Fruit fly (Drosophila melanogaster): ENCODE results near the gene Rtel1.

Gene Rtel1

DNA sequence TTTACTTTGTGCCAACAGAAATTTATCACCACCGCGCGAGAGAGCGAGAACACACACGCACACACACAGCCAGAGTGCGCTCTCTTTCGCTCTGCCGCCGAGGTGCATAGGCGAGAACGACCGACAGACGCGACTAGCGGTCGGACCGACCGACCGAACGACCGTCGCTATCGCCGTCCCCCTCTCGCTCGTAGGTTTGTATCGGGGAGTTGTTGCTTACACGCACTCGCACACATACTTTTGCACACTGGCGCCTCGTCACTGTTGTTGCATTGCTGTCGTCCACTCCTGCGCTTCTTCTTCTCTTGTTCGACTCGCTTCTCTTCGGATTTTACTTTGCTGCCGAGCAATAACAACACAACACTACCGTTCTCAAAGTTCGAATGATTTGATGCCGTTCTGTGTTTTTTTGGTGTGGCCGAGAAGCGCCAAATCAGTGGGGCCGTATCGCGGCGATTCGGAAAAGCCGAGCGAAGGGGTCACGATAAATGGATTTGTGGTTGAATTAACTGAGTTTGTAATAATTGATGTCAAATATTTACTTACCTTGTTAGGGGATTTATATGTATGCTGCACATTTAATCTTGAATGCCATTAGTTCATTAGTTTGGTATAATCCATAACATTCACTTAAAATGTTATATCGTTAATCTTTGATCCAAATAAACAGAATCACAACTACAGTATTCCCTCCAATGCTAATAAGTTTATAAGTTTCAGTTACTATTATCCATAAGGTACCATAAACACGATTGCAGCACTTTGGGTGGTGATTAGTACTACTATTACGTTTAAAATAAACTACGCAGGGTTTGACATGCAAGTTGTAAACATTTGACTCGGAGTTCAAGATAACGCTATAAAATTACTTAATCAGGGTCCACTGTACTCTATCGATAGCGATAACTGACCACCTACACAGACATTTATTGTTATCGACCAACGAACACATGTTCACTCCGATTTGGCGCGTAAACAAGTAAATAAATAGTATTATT lies at the start of gene Rtel1, which contains the start of gene IntS6:
Rtel1 (plus strand) TSS at position 884 of the 998 bp plus-strand sequence.
IntS6 (minus strand) TSS at position 391 of the 998 bp plus-strand sequence.
- TF ChIP-seq CG8478 (optimal IDR thresholded peaks at IDR 0.05) (peak; percentile 13), CTCF (optimal IDR thresholded peaks at IDR 0.05) (peak; percentile 28 to 57)

DNA sequence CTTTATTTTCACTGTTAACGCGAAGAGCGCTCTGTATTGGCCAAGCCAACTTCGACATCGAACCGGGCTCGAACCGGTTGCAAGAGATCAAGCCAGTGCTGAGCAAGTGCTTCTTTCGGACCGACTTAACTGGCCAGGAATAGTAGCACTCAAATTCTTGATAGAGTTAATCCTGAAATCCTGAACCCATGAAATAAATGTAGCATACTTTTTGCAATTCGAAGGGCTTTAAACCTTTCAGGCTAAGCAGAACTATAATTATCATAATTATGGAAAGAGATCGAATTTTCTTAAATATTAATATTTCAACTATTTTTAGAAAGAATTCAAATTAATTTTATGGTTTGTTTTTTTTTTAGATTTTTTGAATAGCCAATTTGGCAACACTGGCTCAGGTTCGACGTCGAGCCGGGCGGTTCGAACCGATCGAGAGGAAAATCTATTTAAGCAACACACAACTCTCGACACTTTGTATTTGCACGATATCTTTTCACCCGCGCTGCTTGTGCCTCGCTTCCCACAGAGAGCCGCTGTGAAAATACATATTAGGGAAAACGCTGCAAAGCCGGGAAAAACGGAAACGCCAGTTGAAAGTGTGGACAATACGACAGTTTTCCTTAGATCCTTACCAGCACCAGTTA lies 49.3 kb upstream of the Rtel1 start, which contains the start of gene AdamTS-B:
AdamTS-B (plus strand) TSS at position 471 of the 641 bp plus-strand sequence.
- TF ChIP-seq CTCF (optimal IDR thresholded peaks at IDR 0.05) (no peak), CG8478 (optimal IDR thresholded peaks at IDR 0.05) (no peak)

DNA sequence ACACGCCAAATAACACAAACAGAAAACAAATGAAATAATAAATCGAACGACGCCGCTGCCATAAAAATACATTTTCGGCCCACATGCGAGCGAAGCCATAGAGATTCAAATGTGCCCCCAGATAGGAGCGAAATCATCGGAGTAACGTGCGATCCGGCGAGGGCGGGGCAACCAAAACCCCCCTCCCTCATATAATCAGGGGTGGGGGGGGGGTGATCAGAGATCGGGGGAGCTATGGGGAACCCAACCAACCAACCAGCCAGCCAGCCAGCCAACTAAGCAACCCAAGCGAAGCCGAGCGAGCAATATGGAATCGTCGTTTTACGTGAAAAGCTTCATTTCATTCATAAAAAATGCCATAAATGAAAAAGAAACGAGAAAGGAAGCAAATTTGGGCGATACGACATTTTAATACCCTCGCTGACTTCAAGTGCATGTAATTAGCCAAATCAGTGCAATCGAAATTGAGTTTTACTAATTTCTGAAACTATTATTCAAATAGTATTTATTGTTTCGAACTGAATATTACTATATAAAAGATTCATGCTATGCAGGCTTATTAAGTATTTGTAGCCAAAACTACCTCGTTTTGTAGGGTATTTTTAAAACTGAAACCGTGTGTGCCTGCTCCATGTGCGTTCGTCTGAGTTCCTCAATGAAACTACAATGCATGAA lies 47.6 kb upstream of the Rtel1 start:
- TF ChIP-seq CTCF (optimal IDR thresholded peaks at IDR 0.05) = no peak
- no peak for TF ChIP-seq CG8478 (optimal IDR thresholded peaks at IDR 0.05)

DNA sequence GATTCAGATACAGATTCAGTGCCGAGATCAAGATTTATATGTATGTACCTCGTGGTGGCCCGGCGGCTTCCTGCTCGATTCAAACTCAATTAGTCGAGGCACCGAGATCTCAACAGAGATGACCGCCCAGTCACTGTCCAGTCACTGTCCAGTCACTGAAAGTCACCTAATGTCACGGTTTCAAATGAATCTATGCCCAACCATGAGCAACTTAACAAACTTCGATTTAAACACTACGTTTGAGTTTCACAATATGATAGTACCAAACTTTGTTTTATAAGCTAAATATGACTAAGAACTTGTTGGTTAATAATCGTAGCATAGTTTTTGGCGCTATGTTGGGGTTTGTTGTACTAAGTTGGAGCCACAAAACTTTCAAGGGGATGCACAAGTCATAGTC lies 42.5 kb upstream of the Rtel1 start:
- no peak for TF ChIP-seq CTCF (optimal IDR thresholded peaks at IDR 0.05)
- no peak for TF ChIP-seq CG8478 (optimal IDR thresholded peaks at IDR 0.05)

DNA sequence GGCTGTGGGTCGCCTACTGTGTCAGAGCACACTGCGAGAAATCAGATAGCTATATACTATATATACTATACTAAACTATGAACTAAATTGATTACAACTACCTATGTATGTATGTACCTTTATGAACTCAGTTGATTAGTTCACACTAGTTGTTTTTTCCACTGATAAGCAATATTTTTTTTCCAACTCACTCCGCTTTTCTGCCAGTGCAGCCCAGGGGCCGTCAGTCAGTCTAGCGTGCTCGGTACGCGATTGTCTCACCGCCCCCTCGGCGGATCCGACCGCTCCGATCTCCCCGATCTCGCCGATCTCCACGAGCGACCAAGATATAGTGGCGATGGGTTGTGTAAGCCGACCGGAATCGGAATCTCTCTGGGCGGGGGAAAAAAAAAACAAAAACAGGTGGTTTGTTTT lies 41.6 kb upstream of the Rtel1 start:
- TF ChIP-seq CG8478 (optimal IDR thresholded peaks at IDR 0.05) = no peak
- no peak for TF ChIP-seq CTCF (optimal IDR thresholded peaks at IDR 0.05)

DNA sequence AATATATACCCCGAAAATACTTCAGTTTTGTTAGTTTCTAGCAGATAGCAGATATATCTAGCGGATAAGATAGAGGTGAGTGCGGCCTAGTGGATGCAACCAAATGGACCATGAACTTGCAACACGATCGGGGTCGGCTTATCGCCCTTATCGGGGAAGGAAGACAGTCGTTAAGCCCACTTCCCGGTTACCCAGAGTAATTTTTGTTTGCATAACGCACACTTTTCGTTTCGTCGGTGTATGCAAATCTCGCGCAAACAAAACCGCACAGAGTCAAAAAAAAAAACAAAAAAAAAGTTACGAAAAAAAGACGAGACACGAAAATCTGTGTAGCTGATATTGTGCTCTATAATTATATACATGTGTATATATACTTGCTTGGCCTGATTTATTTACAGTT lies 34.6 kb upstream of the Rtel1 start:
- TF ChIP-seq CG8478 (optimal IDR thresholded peaks at IDR 0.05) (no peak), CTCF (optimal IDR thresholded peaks at IDR 0.05) (no peak)

DNA sequence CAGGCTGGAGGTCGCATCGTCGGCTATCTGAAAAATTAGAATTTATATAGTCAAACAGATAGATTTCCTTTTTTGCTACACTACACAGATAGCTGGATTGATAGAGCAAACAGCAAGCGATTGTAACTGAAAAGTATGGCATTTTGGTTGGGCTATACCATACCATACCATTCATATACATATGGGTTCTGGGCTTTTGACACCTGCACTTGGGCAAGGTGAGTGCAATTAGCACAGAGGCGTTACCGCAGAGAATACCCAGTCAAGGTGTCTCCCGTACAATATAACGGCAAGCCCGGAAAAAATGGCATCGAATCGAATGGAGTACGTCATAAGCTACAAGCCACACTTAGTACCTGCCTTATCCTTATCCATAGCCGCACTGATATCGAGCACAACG lies 32.8 kb upstream of the Rtel1 start:
- TF ChIP-seq CTCF (optimal IDR thresholded peaks at IDR 0.05) = no peak
- no peak for TF ChIP-seq CG8478 (optimal IDR thresholded peaks at IDR 0.05)

DNA sequence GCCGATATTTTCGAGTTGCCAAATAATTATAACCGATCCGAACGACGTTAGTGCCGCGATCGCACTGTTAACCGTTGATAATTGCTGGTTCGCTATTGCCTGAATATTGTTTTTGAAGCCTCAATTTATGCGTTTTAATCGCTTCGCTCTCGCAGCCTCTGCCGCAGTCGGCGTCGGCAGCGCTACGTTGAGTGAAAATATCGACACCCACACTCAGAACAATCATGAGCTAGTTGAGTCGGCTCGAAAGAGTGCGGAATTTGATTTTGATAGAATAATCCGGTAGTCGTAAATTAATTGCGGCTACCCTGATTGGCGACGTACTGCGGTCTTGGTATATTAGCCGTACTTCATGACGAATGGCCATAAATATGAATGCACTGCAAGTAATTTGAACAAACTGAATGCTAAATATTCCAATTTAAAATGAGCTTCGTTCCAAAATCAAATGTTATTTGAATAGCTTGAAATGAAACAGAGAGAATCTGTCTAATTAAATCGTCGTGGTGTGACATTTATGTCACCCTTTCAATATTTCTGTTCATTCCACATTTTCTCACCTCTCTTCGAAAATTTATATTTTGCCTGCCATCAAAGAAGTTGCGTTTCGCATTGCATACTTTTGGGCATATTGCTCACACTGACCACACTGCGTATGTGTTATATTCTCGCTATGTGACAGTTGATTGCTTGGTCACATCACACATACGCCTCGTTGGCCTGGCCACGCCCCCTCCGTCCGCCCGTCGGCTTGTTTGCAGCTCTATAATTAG lies 31.9 kb upstream of the Rtel1 start:
- TF ChIP-seq CTCF (optimal IDR thresholded peaks at IDR 0.05) (no peak), CG8478 (optimal IDR thresholded peaks at IDR 0.05) (no peak)

DNA sequence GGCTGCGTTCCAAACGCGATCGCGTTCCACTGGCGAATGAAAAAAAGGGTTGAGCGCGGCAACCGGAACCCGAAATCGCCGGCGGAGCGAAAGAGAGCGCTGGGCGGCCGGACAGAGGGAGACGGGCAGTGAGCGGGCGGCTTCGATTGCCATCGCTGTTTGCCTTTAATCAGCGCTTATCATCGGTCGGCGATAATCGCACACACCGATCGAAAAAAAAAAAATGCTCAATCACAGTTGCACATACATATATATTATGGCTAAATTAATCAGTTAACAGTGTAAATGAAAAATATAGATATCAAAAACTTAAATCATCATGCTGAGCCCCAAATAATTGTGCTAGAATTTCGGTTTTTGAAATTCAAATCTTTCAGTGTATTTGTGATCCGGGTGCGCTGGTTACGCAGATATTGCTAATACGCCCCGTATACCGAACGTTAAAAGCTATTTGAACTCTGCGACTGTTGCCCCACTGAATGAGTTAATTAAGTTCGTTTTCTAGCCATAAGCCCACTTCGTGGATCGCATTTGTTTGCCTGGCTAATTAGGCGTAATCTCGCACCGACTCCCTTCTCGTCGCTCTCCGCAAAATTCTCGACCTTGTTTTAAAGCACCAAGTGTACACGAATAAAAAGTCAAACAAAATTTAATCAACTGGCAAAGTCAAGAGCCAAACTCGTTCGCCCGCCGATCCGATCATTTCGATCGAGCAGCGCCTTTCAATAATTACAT lies 29.6 kb upstream of the Rtel1 start, which contains the start of gene CG33080:
CG33080 (minus strand) TSS at position 38 of the 735 bp plus-strand sequence.
- TF ChIP-seq CG8478 (optimal IDR thresholded peaks at IDR 0.05) = no peak
- TF ChIP-seq CTCF (optimal IDR thresholded peaks at IDR 0.05) = no peak

DNA sequence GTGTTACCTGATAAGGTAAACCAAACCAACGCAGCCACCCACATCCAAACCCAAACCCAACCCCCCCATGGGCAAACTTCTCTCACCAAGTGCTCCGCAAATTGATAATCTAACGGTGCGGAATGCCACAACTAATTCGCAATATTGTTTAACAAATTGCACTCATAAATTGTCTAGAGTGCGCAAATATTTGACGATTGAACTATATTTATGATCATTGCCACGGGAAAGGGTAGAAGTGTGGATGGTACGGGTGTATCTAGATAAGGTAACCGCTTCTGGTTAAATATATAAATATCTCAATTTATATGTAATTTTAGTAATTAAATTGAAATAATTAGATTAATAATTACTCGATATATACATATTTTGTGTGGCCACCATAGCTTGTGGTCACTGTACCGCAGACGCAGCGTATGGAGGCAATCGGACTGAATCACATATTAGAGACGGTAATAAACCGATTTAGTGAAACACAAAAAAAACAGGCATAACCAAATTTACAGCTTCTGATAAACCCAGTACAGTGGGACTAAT lies 29.0 kb upstream of the Rtel1 start:
- TF ChIP-seq CTCF (optimal IDR thresholded peaks at IDR 0.05) (no peak), CG8478 (optimal IDR thresholded peaks at IDR 0.05) (no peak)

DNA sequence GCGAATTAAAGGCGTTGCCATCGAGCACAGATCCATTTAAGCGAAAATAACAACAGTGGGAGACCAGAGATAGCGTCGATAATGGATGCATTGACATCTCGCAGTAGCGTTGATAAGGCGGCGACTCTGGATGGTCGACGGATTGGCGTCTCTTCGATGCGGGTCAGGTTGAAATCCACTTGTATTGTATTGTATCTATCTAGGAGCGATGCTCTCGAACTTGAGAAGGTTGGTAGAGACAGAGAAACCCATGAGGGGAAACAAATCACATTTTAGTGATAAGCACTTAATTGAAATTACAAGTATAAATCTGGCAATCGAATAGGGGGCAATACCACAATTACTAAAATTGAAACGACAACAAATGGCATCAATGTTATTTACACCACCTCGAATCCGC lies 24.0 kb upstream of the Rtel1 start:
- TF ChIP-seq CG8478 (optimal IDR thresholded peaks at IDR 0.05) (no peak), CTCF (optimal IDR thresholded peaks at IDR 0.05) (no peak)

DNA sequence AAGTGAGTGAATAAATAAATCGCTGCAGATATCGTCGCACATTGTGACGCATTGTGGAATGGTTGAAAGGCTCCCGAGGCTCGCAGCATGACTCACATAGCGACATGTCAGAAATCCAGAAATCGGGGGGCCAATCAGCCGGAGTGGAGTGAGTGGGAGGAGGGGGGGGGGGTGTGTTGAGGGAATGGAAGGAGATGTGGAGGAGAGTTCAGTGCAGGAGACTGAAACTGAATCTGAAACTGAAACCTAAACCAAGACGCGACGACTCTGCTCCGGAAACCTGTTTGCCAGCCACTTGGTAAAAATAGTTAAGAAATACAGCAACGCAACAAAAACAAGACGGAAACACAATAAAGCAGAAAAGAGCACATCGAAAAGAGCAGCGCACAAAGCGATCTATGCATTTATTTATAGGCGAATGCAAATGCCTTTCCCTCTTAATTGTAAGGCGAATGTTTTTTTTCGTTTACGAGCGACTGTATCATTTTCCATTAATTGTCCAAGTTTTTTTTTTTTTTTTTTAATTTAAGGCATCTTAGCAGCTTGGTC lies 23.3 kb upstream of the Rtel1 start:
- TF ChIP-seq CTCF (optimal IDR thresholded peaks at IDR 0.05) (no peak), CG8478 (optimal IDR thresholded peaks at IDR 0.05) (no peak)

DNA sequence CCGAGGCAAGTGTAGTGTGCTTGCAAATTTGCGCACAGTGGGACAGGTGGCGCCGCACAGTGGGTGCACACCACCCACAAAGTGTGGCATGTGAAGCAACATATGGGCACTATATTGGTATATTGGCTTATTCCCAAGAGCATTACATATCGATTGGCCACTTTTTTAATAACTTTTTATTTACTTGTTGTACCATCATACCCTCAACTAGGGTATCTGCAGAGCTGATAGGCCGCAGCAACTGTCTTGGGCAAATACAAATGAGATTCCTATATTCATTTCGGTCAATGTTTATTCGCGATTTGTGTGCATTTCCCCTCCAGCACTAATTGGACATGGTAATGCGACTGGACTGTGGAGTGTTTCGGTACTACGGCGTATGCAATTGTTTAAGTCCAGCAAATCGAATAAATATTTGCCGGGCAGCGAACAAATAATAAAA lies 22.8 kb upstream of the Rtel1 start:
- TF ChIP-seq CTCF (optimal IDR thresholded peaks at IDR 0.05) = no peak
- no peak for TF ChIP-seq CG8478 (optimal IDR thresholded peaks at IDR 0.05)
